Fruit fly (Drosophila melanogaster) whole organism, embryonic: ENCODE measurements around the gene CG32040.

ENCODE experiments used
- BEAF-32 ChIP-seq: fragments of 200-800 bp; sonication (Bioruptor generic); optimal IDR thresholded peaks from 3 replicates; lab custom pipeline; 2017; ENCODE audit warnings: missing biosample characterization, missing genetic modification characterization, mild to moderate bottlenecking, moderate library complexity, missing genetic modification reagents
- CG16863 ChIP-seq: fragments of 200-800 bp; sonication (Bioruptor generic); optimal IDR thresholded peaks from 3 replicates; lab custom pipeline; 2016; ENCODE audit warnings: missing biosample characterization, missing genetic modification characterization
- CG30431 ChIP-seq: fragments of 200-800 bp; sonication (Bioruptor generic); optimal IDR thresholded peaks from 2 replicates; lab custom pipeline; 2017; ENCODE audit warnings: missing biosample characterization, missing genetic modification characterization
- Gug ChIP-seq: fragments of 200-800 bp; sonication (Bioruptor generic); IDR thresholded peaks from 4 replicates; pipeline ENCODE4 v1.3.6; 2022; ENCODE audit warnings: missing biosample characterization, missing genetic modification characterization
- Hr51 ChIP-seq, 2 experiments: fragments of 200-800 bp; sonication (Bioruptor generic); optimal IDR thresholded peaks; 2 replicates in 1 of 2; 3 replicates in 1 of 2; lab custom pipeline; 2016 to 2018; ENCODE audit warnings: missing biosample characterization in 2 of 2, missing genetic modification characterization in 2 of 2, mild to moderate bottlenecking in 1 of 2, moderate library complexity in 1 of 2
- dati ChIP-seq: fragments of 200-800 bp; sonication (Bioruptor generic); IDR thresholded peaks from 2 replicates; pipeline ENCODE4 v1.3.6; 2022; ENCODE audit warnings: missing biosample characterization, missing genetic modification characterization
- gfzf ChIP-seq: fragments of 200-800 bp; sonication (Bioruptor generic); optimal IDR thresholded peaks from 2 replicates; lab custom pipeline; 2016; ENCODE audit warnings: missing biosample characterization, mild to moderate bottlenecking, missing genetic modification characterization, moderate library complexity
- ranshi ChIP-seq: fragments of 200-800 bp; sonication (Bioruptor generic); IDR thresholded peaks from 2 replicates; pipeline ENCODE4 v1.3.6; 2022; ENCODE audit warnings: missing biosample characterization, missing genetic modification characterization

- TF ChIP-seq dati (GFP tag; lab: Robert Waterston, UW), result no peak
- no peak for TF ChIP-seq gfzf
- no peak for TF ChIP-seq ranshi (GFP tag; lab: Robert Waterston, UW)
- no peak for TF ChIP-seq CG30431 (GFP tag; lab: Kevin White, UChicago)
- no peak for TF ChIP-seq CG16863 (GFP tag; lab: Kevin White, UChicago)
- TF ChIP-seq BEAF-32, result no peak
- TF ChIP-seq Hr51 (GFP tag; optimal IDR thresholded peaks at IDR 0.05; lab: Kevin White, UChicago), result no peak
- no peak for TF ChIP-seq Gug (GFP tag; lab: Robert Waterston, UW)
Measured at dm6 chr3L:9404497-9404896, 50.7 kb downstream of the CG32040 start, which contains the start of gene Cpr67B.
